Fruit fly (Drosophila melanogaster) whole organism, adult: ENCODE measurements around the gene Mcm10.

Experiments used
- CG1620 ChIP-seq: fragments of 200-800 bp; sonication (Bioruptor generic); optimal IDR thresholded peaks from 2 replicates; lab custom pipeline; 2016; ENCODE audit warnings: missing biosample characterization, missing genetic modification characterization
- CG33017 ChIP-seq: fragments of 200-800 bp; sonication (Bioruptor generic); optimal IDR thresholded peaks from 2 replicates; lab custom pipeline; 2018; ENCODE audit warnings: missing biosample characterization, mild to moderate bottlenecking, missing genetic modification characterization, moderate library complexity
- Crg-1 ChIP-seq: fragments of 200-800 bp; sonication (Bioruptor generic); optimal IDR thresholded peaks from 2 replicates; lab custom pipeline; 2016; ENCODE audit warnings: missing biosample characterization, missing genetic modification characterization
- Mnt ChIP-seq: fragments of 200-800 bp; sonication (Bioruptor generic); optimal IDR thresholded peaks from 2 replicates; lab custom pipeline; 2016; ENCODE audit warnings: missing biosample characterization, mild to moderate bottlenecking, missing genetic modification characterization
- cic ChIP-seq: fragments of 200-800 bp; sonication (Bioruptor generic); optimal IDR thresholded peaks from 2 replicates; lab custom pipeline; 2017; ENCODE audit warnings: missing biosample characterization, mild to moderate bottlenecking, missing genetic modification characterization, moderate library complexity
- kay ChIP-seq: fragments of 200-800 bp; sonication (Bioruptor generic); peaks from one replicate; lab custom pipeline; 2016; ENCODE audit warnings: missing biosample characterization, missing genetic modification characterization, borderline replicate concordance
- pad ChIP-seq: fragments of 200-800 bp; sonication (Bioruptor generic); optimal IDR thresholded peaks from 3 replicates; lab custom pipeline; 2017; ENCODE audit warnings: missing biosample characterization, missing genetic modification characterization, mild to moderate bottlenecking, moderate library complexity, missing genetic modification reagents
- tj ChIP-seq: fragments of 200-800 bp; sonication (Bioruptor generic); optimal IDR thresholded peaks from 3 replicates; lab custom pipeline; 2017; ENCODE audit warnings: missing biosample characterization, mild to moderate bottlenecking, missing genetic modification characterization, moderate library complexity

dm6 chr2L:21179217-21179520, 564 bp upstream of the Mcm10 start:
- TF ChIP-seq pad (no peak), Crg-1 (no peak), kay (GFP tag; lab: Kevin White, UChicago) (no peak), CG1620 (no peak), CG33017 (tag; lab: Kevin White, UChicago) (no peak), cic (GFP tag; lab: Kevin White, UChicago) (no peak), Mnt (GFP tag; lab: Kevin White, UChicago) (no peak), tj (GFP tag; lab: Kevin White, UChicago) (no peak)
